Worm (Caenorhabditis elegans) whole organism, midembryonic: ENCODE measurements around the gene T24C2.5.

Experiments
- T22C8.4 ChIP-seq: fragments of 200-800 bp; sonication (Bioruptor generic); IDR thresholded peaks from 2 replicates; pipeline ENCODE4 v1.3.6; 2022; ENCODE audit warnings: missing genetic modification characterization, missing compliant biosample characterization
- cog-1 ChIP-seq: sonication (generic microtip); optimal IDR thresholded peaks from 2 replicates; lab custom pipeline; 2016; ENCODE audit warnings: missing genetic modification characterization, missing compliant biosample characterization
- flt-1 ChIP-seq: fragments of 200-800 bp; sonication (Bioruptor generic); IDR thresholded peaks from 2 replicates; pipeline ENCODE4 v1.3.6; 2022; ENCODE audit warnings: missing genetic modification characterization, missing compliant biosample characterization
- klf-2 ChIP-seq: fragments of 200-800 bp; sonication (Bioruptor generic); conservative IDR thresholded peaks from 2 replicates; pipeline ENCODE4 v1.3.6; 2022; ENCODE audit warnings: missing genetic modification reagents, missing genetic modification characterization, missing compliant biosample characterization
- med-1 ChIP-seq: sonication (generic microtip); optimal IDR thresholded peaks from 2 replicates; lab custom pipeline; 2017; ENCODE audit warnings: missing genetic modification characterization, mild to moderate bottlenecking, missing compliant biosample characterization, antibody characterized with exemption, missing genetic modification reagents; ENCODE audit not compliant: insufficient read depth
- ref-1 ChIP-seq: fragments of 200-800 bp; sonication (Bioruptor generic); conservative IDR thresholded peaks from 2 replicates; pipeline ENCODE4 v1.3.6; 2022; ENCODE audit warnings: missing genetic modification reagents, missing genetic modification characterization, missing compliant biosample characterization
- tab-1 ChIP-seq: fragments of 200-800 bp; sonication (Bioruptor generic); IDR thresholded peaks from 2 replicates; pipeline ENCODE4 v1.3.6; 2022; ENCODE audit warnings: missing genetic modification characterization, missing compliant biosample characterization
- ztf-23 ChIP-seq: fragments of 200-800 bp; sonication (Bioruptor generic); IDR thresholded peaks from 2 replicates; pipeline ENCODE4 v1.3.6; 2022; ENCODE audit warnings: missing genetic modification reagents, missing genetic modification characterization, missing compliant biosample characterization
- ztf-29 ChIP-seq: fragments of 200-800 bp; sonication (Bioruptor generic); IDR thresholded peaks from 2 replicates; pipeline ENCODE4 v1.3.6; 2022; ENCODE audit warnings: missing genetic modification reagents, missing genetic modification characterization, missing compliant biosample characterization

Gene T24C2.5

DNA sequence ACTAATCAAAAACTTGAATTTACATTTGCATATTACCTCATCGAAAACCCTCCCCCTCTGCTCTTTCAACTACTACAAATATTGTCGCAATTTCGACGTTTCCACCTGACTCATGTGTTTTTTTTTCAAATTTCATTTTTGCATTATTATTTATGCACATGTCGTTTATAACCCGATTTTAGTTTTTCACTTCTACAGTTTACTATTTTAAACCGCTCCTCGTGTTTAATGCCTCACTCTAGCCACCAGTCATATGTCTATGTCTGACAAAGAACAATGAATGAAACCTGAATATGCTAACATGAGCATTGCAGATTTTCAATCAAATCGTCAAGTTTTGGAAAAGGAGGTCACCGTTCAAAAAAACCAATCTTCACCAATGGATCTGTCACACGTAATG, at the start of gene T24C2.5:
TSS of gene T24C2.5 (plus strand) at position 301 of the 400 bp plus-strand sequence.
- no peak for TF ChIP-seq med-1 (GFP tag; lab: Kevin White, UChicago)
- TF ChIP-seq ref-1 (GFP tag; lab: Robert Waterston, UW) = no peak
- TF ChIP-seq T22C8.4 (GFP tag; lab: Robert Waterston, UW) = no peak
- no peak for TF ChIP-seq ztf-23
- TF ChIP-seq klf-2 (GFP tag; lab: Robert Waterston, UW) = no peak
- no peak for TF ChIP-seq flt-1 (GFP tag; lab: Robert Waterston, UW)
- no peak for TF ChIP-seq cog-1 (tag; lab: Kevin White, UChicago)
- TF ChIP-seq ztf-29 = no peak
- no peak for TF ChIP-seq tab-1 (GFP tag; lab: Robert Waterston, UW)

DNA sequence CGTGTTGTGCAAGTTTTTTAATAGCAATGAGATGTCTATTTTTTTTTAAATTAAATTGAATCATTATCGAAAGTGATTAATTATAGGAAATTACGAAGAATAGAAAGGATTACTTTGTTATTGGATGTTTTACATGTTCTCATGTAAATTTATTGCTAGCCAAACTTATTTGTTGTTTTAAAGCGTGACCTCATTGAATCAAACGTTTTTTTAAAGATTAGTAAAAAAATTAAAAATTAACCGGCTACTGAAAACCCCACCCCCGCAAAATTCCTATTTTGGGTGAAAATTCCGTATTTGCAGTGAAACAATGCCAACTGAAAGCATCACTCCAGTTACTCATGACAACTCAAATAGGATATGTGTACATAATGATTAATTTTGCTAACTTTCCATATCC, 49.4 kb upstream of the T24C2.5 start, which contains the start of gene M163.8:
TSS of gene M163.8 (plus strand) at position 301 of the 400 bp plus-strand sequence.
- TF ChIP-seq ref-1 (GFP tag; lab: Robert Waterston, UW) (no peak), flt-1 (GFP tag; lab: Robert Waterston, UW) (no peak)

DNA sequence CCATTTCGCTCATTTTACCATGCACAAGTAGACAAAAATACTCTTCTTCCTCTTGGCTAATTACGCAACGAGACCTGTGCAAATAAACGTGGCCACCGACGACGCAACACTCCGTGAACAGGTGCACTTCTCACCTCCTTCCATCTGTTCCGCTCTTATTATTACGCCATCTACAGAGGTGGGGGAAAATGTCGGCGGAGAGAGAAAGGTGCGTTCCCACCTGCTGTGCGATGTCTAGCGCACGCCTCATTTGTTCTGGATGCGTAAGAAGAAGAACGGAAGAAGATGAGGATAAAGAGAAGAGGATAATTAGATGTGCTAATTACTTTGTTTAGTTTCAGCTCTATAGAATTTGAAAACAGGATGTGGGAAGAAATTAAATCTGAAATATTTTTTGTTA, 47.7 kb upstream of the T24C2.5 start:
- TF ChIP-seq flt-1 (GFP tag; lab: Robert Waterston, UW) = peak; percentile 70; the same call in 1 of the 2 replicates
- TF ChIP-seq ztf-23 = no peak
- TF ChIP-seq cog-1 (tag; lab: Kevin White, UChicago) = peak; percentile 17

DNA sequence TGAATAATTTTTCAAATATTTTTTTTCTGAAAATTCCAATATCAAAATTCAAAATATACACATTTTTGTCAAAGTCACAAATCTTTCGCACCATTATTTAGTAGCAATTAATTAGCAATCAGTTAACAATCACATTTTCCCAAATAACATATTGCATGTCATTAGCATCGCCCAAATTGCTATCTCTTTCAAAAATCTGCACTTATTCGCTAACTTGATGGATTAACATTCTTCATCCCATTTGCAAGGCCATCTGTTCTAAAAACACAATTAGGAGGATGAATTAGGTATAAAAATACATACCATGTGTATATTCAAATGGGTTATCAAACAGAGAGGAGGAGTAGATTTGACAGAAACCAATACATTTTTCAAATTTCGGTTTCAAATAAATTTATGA, 46.9 kb upstream of the T24C2.5 start:
- TF ChIP-seq cog-1 (tag; lab: Kevin White, UChicago) (no peak), flt-1 (GFP tag; lab: Robert Waterston, UW) (no peak), ztf-23 (no peak), ztf-29 (no peak), tab-1 (GFP tag; lab: Robert Waterston, UW) (no peak), T22C8.4 (GFP tag; lab: Robert Waterston, UW) (no peak), klf-2 (GFP tag; lab: Robert Waterston, UW) (no peak), ref-1 (GFP tag; lab: Robert Waterston, UW) (no peak), med-1 (GFP tag; lab: Kevin White, UChicago) (no peak)

DNA sequence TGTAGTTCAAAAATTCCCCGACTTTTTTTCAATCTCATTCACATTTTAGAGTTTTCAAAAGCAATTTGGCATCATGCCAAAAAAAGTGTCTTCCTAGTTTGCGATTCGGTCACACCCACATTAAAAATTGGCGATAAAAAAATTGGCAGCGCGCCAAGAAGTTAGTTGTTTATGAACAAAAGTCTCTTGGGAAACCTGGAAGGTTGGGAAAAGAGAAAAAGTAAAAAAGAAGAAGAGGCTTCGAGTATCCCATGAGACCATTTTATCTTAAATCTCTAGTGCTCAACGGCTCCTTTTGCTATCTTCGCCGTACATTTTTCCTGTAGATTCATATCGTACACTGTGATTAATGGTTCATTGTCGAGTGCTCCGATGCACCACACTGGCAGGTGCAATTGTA, 46.4 kb upstream of the T24C2.5 start:
- no peak for TF ChIP-seq T22C8.4 (GFP tag; lab: Robert Waterston, UW)
- no peak for TF ChIP-seq ztf-23
- TF ChIP-seq ref-1 (GFP tag; lab: Robert Waterston, UW) = no peak
- TF ChIP-seq klf-2 (GFP tag; lab: Robert Waterston, UW) = no peak
- no peak for TF ChIP-seq med-1 (GFP tag; lab: Kevin White, UChicago)
- no peak for TF ChIP-seq flt-1 (GFP tag; lab: Robert Waterston, UW)

DNA sequence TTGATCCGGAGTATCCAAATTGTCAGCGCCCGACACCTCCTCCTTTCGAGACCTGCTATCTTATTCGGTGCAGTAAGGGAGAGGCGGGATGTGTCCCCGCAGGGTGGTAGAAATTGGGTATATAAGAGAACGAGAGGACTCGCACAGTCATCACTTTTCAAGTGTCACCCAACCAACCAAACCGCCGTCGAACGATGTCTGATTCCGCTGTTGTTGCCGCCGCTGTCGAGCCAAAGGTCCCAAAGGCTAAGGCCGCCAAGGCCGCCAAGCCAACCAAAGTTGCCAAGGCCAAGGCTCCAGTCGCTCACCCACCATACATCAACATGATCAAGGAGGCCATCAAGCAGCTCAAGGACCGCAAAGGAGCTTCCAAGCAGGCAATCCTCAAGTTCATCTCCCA, 44.3 kb upstream of the T24C2.5 start, which contains the start of gene his-24:
TSS of gene his-24 (plus strand) at position 150 of the 400 bp plus-strand sequence.
- TF ChIP-seq tab-1 (GFP tag; lab: Robert Waterston, UW) (peak; percentile 45; the same call in 1 of the 2 replicates), ztf-29 (no peak), flt-1 (GFP tag; lab: Robert Waterston, UW) (peak; percentile 83), cog-1 (tag; lab: Kevin White, UChicago) (peak; percentile 72), klf-2 (GFP tag; lab: Robert Waterston, UW) (peak; percentile 47; the same call in 1 of the 2 replicates), ref-1 (GFP tag; lab: Robert Waterston, UW) (no peak), med-1 (GFP tag; lab: Kevin White, UChicago) (no peak), ztf-23 (peak; percentile 71; the same call in 1 of the 2 replicates), T22C8.4 (GFP tag; lab: Robert Waterston, UW) (0 out of 2 replicates have a peak, but pooled peaks have one; percentile 36)

DNA sequence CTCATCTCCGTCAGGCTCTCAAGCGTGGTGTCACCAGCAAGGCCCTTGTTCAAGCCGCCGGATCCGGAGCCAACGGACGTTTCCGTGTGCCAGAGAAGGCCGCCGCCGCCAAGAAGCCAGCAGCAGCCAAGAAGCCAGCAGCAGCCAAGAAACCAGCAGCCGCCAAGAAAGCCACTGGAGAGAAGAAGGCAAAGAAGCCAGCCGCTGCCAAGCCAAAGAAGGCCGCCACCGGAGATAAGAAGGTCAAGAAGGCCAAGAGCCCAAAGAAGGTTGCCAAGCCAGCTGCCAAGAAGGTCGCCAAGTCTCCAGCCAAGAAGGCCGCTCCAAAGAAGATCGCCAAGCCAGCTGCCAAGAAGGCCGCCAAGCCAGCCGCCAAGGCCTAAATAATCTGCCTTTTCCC, 43.7 kb upstream of the T24C2.5 start:
- TF ChIP-seq ztf-23 = 0 out of 2 replicates have a peak, but pooled peaks have one; percentile 8
- no peak for TF ChIP-seq klf-2 (GFP tag; lab: Robert Waterston, UW)

DNA sequence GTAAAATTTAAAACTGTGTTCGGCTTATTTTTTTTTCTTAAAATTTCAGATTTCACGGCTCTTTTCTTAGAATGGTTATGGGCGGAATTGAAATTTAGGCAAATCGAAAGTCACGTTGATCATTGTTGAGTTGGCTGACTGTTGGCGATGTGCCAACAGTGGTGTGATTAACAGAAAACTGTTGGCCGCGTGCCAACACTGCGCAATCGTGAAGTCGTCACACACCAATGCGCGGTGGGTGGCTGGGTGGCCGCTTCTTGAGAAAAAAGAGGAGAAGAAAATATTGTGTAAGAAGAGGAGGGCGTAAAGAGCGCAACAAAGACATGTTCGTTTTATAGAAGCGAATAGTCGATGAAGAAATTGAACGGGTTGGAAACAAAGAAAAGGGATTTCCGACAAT, 43.1 kb upstream of the T24C2.5 start:
- TF ChIP-seq klf-2 (GFP tag; lab: Robert Waterston, UW) (no peak), ztf-29 (no peak), cog-1 (tag; lab: Kevin White, UChicago) (no peak), ref-1 (GFP tag; lab: Robert Waterston, UW) (no peak), T22C8.4 (GFP tag; lab: Robert Waterston, UW) (no peak), ztf-23 (0 out of 2 replicates have a peak, but pooled peaks have one; percentile 54), flt-1 (GFP tag; lab: Robert Waterston, UW) (peak; percentile 36; the same call in 1 of the 2 replicates)

DNA sequence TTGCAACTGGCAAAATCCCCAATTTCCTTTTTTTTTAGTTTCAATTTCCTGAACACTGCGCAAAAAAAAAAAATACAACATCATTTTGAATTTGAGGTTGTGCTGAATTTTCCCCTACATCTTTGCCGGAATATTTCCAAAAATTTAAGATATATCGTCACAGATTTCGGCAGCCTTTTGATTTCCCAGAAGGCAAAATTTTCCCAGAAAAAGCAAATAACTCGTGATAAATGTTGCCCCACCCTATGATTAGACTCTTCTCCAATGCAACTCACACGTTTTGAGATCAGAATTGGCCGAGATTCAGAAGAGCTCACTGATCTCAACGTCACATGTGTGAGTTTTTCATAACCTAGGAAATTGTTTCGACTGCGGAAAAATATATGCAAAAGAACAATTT, 41.8 kb upstream of the T24C2.5 start:
- no peak for TF ChIP-seq klf-2 (GFP tag; lab: Robert Waterston, UW)
- TF ChIP-seq ztf-29 = no peak
- no peak for TF ChIP-seq ztf-23
- TF ChIP-seq tab-1 (GFP tag; lab: Robert Waterston, UW) = no peak
- TF ChIP-seq cog-1 (tag; lab: Kevin White, UChicago) = no peak
- TF ChIP-seq flt-1 (GFP tag; lab: Robert Waterston, UW) = no peak
- TF ChIP-seq med-1 (GFP tag; lab: Kevin White, UChicago) = no peak
- TF ChIP-seq ref-1 (GFP tag; lab: Robert Waterston, UW) = no peak
- TF ChIP-seq T22C8.4 (GFP tag; lab: Robert Waterston, UW) = no peak

DNA sequence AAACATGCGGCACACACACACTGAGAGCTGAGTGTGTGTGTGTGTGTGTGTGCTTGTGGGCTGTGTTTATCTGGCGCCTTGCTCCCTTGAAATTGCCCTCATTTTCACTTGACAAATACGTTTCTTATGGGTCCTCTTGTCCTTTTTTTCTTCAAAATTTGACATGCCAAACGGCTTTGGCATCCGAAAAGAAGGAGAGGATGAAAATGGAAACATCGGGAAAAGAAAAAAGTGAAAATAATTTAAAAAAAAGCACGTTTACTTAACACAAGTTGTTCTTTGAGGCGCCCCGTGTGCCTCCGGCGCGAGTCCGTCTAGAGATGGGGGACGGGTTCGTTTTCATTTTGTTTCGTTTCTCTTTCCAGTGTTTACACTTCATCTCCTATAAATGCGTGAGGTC, 39.1 kb upstream of the T24C2.5 start:
- no peak for TF ChIP-seq klf-2 (GFP tag; lab: Robert Waterston, UW)
- TF ChIP-seq ztf-23 = no peak
- no peak for TF ChIP-seq T22C8.4 (GFP tag; lab: Robert Waterston, UW)
- TF ChIP-seq ref-1 (GFP tag; lab: Robert Waterston, UW) = no peak
- TF ChIP-seq flt-1 (GFP tag; lab: Robert Waterston, UW) = no peak
- TF ChIP-seq ztf-29 = no peak
- TF ChIP-seq tab-1 (GFP tag; lab: Robert Waterston, UW) = no peak
- no peak for TF ChIP-seq med-1 (GFP tag; lab: Kevin White, UChicago)
- TF ChIP-seq cog-1 (tag; lab: Kevin White, UChicago) = no peak
